Worm (Caenorhabditis elegans) whole organism, L2 larva: Measurements from ENCODE around the gene pals-16.

Source experiments
- fos-1 ChIP-seq: fragments of 150-350 bp; optimal IDR thresholded peaks from 2 replicates; lab custom pipeline; 2014; ENCODE audit warnings: missing biosample characterization, missing genetic modification characterization
- lin-39 ChIP-seq: fragments of 150-350 bp; optimal IDR thresholded peaks from 2 replicates; lab custom pipeline; 2014; ENCODE audit warnings: missing biosample characterization, missing genetic modification reagents, missing genetic modification characterization
- nhr-11 ChIP-seq: fragments of 150-350 bp; optimal IDR thresholded peaks from 2 replicates; lab custom pipeline; 2014; ENCODE audit warnings: missing biosample characterization, missing genetic modification characterization
- nhr-237 ChIP-seq: fragments of 150-350 bp; optimal IDR thresholded peaks from 2 replicates; lab custom pipeline; 2014; ENCODE audit warnings: missing biosample characterization, missing genetic modification characterization

- TF ChIP-seq lin-39 (tag; lab: Kevin White, UChicago) (no peak), fos-1 (no peak), nhr-11 (tag; lab: Kevin White, UChicago) (no peak), nhr-237 (tag; lab: Kevin White, UChicago) (no peak)
Measured at ce11 chrIII:1429920-1430437, 30.2 kb downstream of the pals-16 start.
